Worm (Caenorhabditis elegans) whole organism, L1 larva: ENCODE data around the gene W02A2.12.

Experiments used
- alr-1 ChIP-seq: fragments of 200-800 bp; sonication (Bioruptor generic); optimal IDR thresholded peaks from 2 replicates; lab custom pipeline; 2018; ENCODE audit warnings: borderline replicate concordance, mild to moderate bottlenecking, missing genetic modification characterization, missing compliant biosample characterization
- egl-27 ChIP-seq, 2 experiments: fragments of 150-350 bp in 1 of 2; sonication (generic microtip); optimal IDR thresholded peaks; 3 replicates each; lab custom pipeline; 2017 to 2018; ENCODE audit warnings: missing biosample characterization in 2 of 2, missing genetic modification characterization in 2 of 2, missing genetic modification reagents in 2 of 2
- hlh-17 ChIP-seq: fragments of 200-800 bp; sonication (Bioruptor generic); optimal IDR thresholded peaks from 2 replicates; lab custom pipeline; 2018; ENCODE audit warnings: missing genetic modification characterization, mild to moderate bottlenecking, missing compliant biosample characterization, moderate library complexity, borderline replicate concordance
- lin-39 ChIP-seq: fragments of 150-350 bp; optimal IDR thresholded peaks from 2 replicates; lab custom pipeline; 2014; ENCODE audit warnings: missing biosample characterization, missing genetic modification reagents, missing genetic modification characterization
- lsy-2 ChIP-seq, 2 experiments: fragments of 150-350 bp; optimal IDR thresholded peaks; 2 replicates each; lab custom pipeline; 2014; ENCODE audit warnings: missing biosample characterization in 2 of 2, missing genetic modification characterization in 2 of 2
- nhr-77 ChIP-seq: fragments of 150-350 bp; optimal IDR thresholded peaks from 2 replicates; lab custom pipeline; 2014; ENCODE audit warnings: missing biosample characterization, missing genetic modification characterization
- snpc-4 ChIP-seq: fragments of 150-350 bp; optimal IDR thresholded peaks from 2 replicates; lab custom pipeline; 2014; ENCODE audit warnings: missing biosample characterization, missing genetic modification characterization
- tbx-2 ChIP-seq: sonication (generic microtip); optimal IDR thresholded peaks from 2 replicates; lab custom pipeline; 2016; ENCODE audit warnings: missing genetic modification characterization, missing compliant biosample characterization
- unc-62 ChIP-seq: fragments of 150-350 bp; optimal IDR thresholded peaks from 2 replicates; lab custom pipeline; 2014; ENCODE audit warnings: missing biosample characterization, missing genetic modification reagents, missing genetic modification characterization
- unc-86 ChIP-seq: sonication (generic microtip); optimal IDR thresholded peaks from 2 replicates; lab custom pipeline; 2016; ENCODE audit warnings: missing genetic modification characterization, missing compliant biosample characterization
- zip-4 ChIP-seq: fragments of 200-800 bp; sonication (Bioruptor generic); optimal IDR thresholded peaks from 2 replicates; lab custom pipeline; 2018; ENCODE audit warnings: mild to moderate bottlenecking, missing genetic modification characterization, moderate library complexity, missing compliant biosample characterization
- ztf-11 ChIP-seq, 2 experiments: sonication (generic microtip); optimal IDR thresholded peaks; 2 replicates each; lab custom pipeline; 2016 to 2017; ENCODE audit warnings: missing genetic modification characterization in 2 of 2, missing biosample characterization in 1 of 2, missing compliant biosample characterization in 1 of 2
- ztf-4 ChIP-seq: fragments of 150-350 bp; optimal IDR thresholded peaks from 2 replicates; lab custom pipeline; 2014; ENCODE audit warnings: missing biosample characterization, missing genetic modification characterization

- TF ChIP-seq snpc-4 (no peak), ztf-4 (no peak), unc-62 (GFP tag; lab: Kevin White, UChicago) (no peak), lin-39 (tag; lab: Kevin White, UChicago) (no peak), zip-4 (GFP tag; lab: Kevin White, UChicago) (no peak), alr-1 (tag; lab: Kevin White, UChicago) (no peak), hlh-17 (GFP tag; lab: Kevin White, UChicago) (no peak), egl-27 (tag; optimal IDR thresholded peaks at IDR 0.05; lab: Kevin White, UChicago) (no peak), nhr-77 (no peak), lsy-2 (tag; optimal IDR thresholded peaks at IDR 0.05; lab: Kevin White, UChicago) (no peak), ztf-11 (tag; optimal IDR thresholded peaks at IDR 0.05; lab: Kevin White, UChicago) (no peak), unc-86 (no peak), tbx-2 (tag; lab: Kevin White, UChicago) (no peak)
Observed at ce11 chrIV:13342555-13342954, 6.1 kb downstream of the W02A2.12 start, which contains the start of gene W02A2.5.
